Fruit fly (Drosophila melanogaster): ENCODE measurements around the gene Naglu.

Naglu gene

dm6 chr2L:8442147-8442546 is 30.5 kb upstream of the Naglu start, which contains the start of gene CG31897:
TSS of gene CG31897 (plus strand) at chr2L:8442447.
- TF ChIP-seq Dif (GFP tag; optimal IDR thresholded peaks at IDR 0.05; ENCODE audit: partially characterized antibody): no peak
- TF ChIP-seq woc (GFP tag; optimal IDR thresholded peaks at IDR 0.05): no peak
- TF ChIP-seq Vsx2 (GFP tag; optimal IDR thresholded peaks at IDR 0.05; ENCODE audit: partially characterized antibody): no peak
- no peak for TF ChIP-seq Abd-B (GFP tag; optimal IDR thresholded peaks at IDR 0.05)
- no peak for TF ChIP-seq dmrt93B (GFP tag; optimal IDR thresholded peaks at IDR 0.05)

- TF ChIP-seq CG9705 (GFP tag; optimal IDR thresholded peaks at IDR 0.05) (peak; percentile 0), psq (GFP tag; optimal IDR thresholded peaks at IDR 0.05) (no peak), Mio (GFP tag; optimal IDR thresholded peaks at IDR 0.05) (no peak), tai (GFP tag; optimal IDR thresholded peaks at IDR 0.05) (no peak), Hnf4 (GFP tag; optimal IDR thresholded peaks at IDR 0.05) (no peak)
Observed at dm6 chr2L:8438052-8438451, 26.4 kb upstream of the Naglu start, which contains the start of gene mus201. TSS of gene mus201 (plus strand) at chr2L:8438169.

dm6 chr2L:8437176-8437575 is 25.5 kb upstream of the Naglu start, which contains the start of the genes D12 and Chrac-14:
TSS of gene D12 (minus strand) at chr2L:8437365.
TSS of gene Chrac-14 (plus strand) at chr2L:8437405.
- TF ChIP-seq rgr (GFP tag; optimal IDR thresholded peaks at IDR 0.05) (no peak), Mio (GFP tag; optimal IDR thresholded peaks at IDR 0.05) (no peak), pan (optimal IDR thresholded peaks at IDR 0.05) (no peak), HLH106 (tag; optimal IDR thresholded peaks at IDR 0.05) (no peak), psq (GFP tag; optimal IDR thresholded peaks at IDR 0.05) (peak; percentile 41), fru (GFP tag; optimal IDR thresholded peaks at IDR 0.05) (no peak), CG32264 (GFP tag; optimal IDR thresholded peaks at IDR 0.05) (no peak), OdsH (GFP tag; optimal IDR thresholded peaks at IDR 0.05) (peak; percentile 4), Myc (optimal IDR thresholded peaks at IDR 0.05) (peak; percentile 0), GATAd (GFP tag; optimal IDR thresholded peaks at IDR 0.05) (no peak), Sp1 (GFP tag; optimal IDR thresholded peaks at IDR 0.05) (no peak), Hr83 (GFP tag; optimal IDR thresholded peaks at IDR 0.05; ENCODE audit: poor library complexity, severe bottlenecking) (peak; percentile 87), dl (GFP tag; optimal IDR thresholded peaks at IDR 0.05; ENCODE audit: insufficient read depth in 1 of 2, partially characterized antibody in 2 of 2) (no peak), Dfd (GFP tag; optimal IDR thresholded peaks at IDR 0.05) (no peak)

dm6 chr2L:8433512-8433911 is 21.8 kb upstream of the Naglu start, which contains the start of gene grk:
TSS of gene grk (minus strand) at chr2L:8433598.
- TF ChIP-seq Hr83 (GFP tag; optimal IDR thresholded peaks at IDR 0.05; ENCODE audit: poor library complexity, severe bottlenecking): no peak
- TF ChIP-seq Dif (GFP tag; optimal IDR thresholded peaks at IDR 0.05; ENCODE audit: partially characterized antibody): peak; percentile 22
- no peak for TF ChIP-seq GATAd (GFP tag; optimal IDR thresholded peaks at IDR 0.05)
- TF ChIP-seq brk (GFP tag; optimal IDR thresholded peaks at IDR 0.05): no peak
- no peak for TF ChIP-seq Hr78 (GFP tag; optimal IDR thresholded peaks at IDR 0.05)
- no peak for TF ChIP-seq CG32264 (GFP tag; optimal IDR thresholded peaks at IDR 0.05)
- no peak for TF ChIP-seq usp (GFP tag; optimal IDR thresholded peaks at IDR 0.05)

- no peak for TF ChIP-seq lola (GFP tag; optimal IDR thresholded peaks at IDR 0.05)
- no peak for TF ChIP-seq Mio (GFP tag; optimal IDR thresholded peaks at IDR 0.05)
- no peak for TF ChIP-seq CG9705 (GFP tag; optimal IDR thresholded peaks at IDR 0.05)
- TF ChIP-seq foxo (GFP tag; optimal IDR thresholded peaks at IDR 0.05): no peak
- no peak for TF ChIP-seq Dif (GFP tag; optimal IDR thresholded peaks at IDR 0.05; ENCODE audit: partially characterized antibody)
- no peak for TF ChIP-seq Hnf4 (GFP tag; optimal IDR thresholded peaks at IDR 0.05)
- TF ChIP-seq psq (GFP tag; optimal IDR thresholded peaks at IDR 0.05): no peak
- no peak for TF ChIP-seq Hr83 (GFP tag; optimal IDR thresholded peaks at IDR 0.05; ENCODE audit: poor library complexity, severe bottlenecking)
- no peak for TF ChIP-seq CrebA (GFP tag; optimal IDR thresholded peaks at IDR 0.05; ENCODE audit: borderline replicate concordance)
- no peak for TF ChIP-seq tai (GFP tag; optimal IDR thresholded peaks at IDR 0.05)
- no peak for TF ChIP-seq h (GFP tag; optimal IDR thresholded peaks at IDR 0.05)
- TF ChIP-seq Vsx2 (GFP tag; optimal IDR thresholded peaks at IDR 0.05; ENCODE audit: partially characterized antibody): no peak
- TF ChIP-seq brk (GFP tag; optimal IDR thresholded peaks at IDR 0.05): no peak
- no peak for TF ChIP-seq Sp1 (GFP tag; optimal IDR thresholded peaks at IDR 0.05)
- TF ChIP-seq dsf (GFP tag; optimal IDR thresholded peaks at IDR 0.05; ENCODE audit: borderline replicate concordance): no peak
Observed at dm6 chr2L:8432130-8432529, 20.5 kb upstream of the Naglu start.
